Worm (Caenorhabditis elegans) whole organism, midembryonic: ENCODE data around the gene msp-77.

ENCODE experiments used
- T22C8.4 ChIP-seq: fragments of 200-800 bp; sonication (Bioruptor generic); IDR thresholded peaks from 2 replicates; pipeline ENCODE4 v1.3.6; 2022; ENCODE audit warnings: missing genetic modification characterization, missing compliant biosample characterization
- cog-1 ChIP-seq: sonication (generic microtip); optimal IDR thresholded peaks from 2 replicates; lab custom pipeline; 2016; ENCODE audit warnings: missing genetic modification characterization, missing compliant biosample characterization
- flt-1 ChIP-seq: fragments of 200-800 bp; sonication (Bioruptor generic); IDR thresholded peaks from 2 replicates; pipeline ENCODE4 v1.3.6; 2022; ENCODE audit warnings: missing genetic modification characterization, missing compliant biosample characterization
- klf-2 ChIP-seq: fragments of 200-800 bp; sonication (Bioruptor generic); conservative IDR thresholded peaks from 2 replicates; pipeline ENCODE4 v1.3.6; 2022; ENCODE audit warnings: missing genetic modification reagents, missing genetic modification characterization, missing compliant biosample characterization
- med-1 ChIP-seq: sonication (generic microtip); optimal IDR thresholded peaks from 2 replicates; lab custom pipeline; 2017; ENCODE audit warnings: missing genetic modification characterization, mild to moderate bottlenecking, missing compliant biosample characterization, antibody characterized with exemption, missing genetic modification reagents; ENCODE audit not compliant: insufficient read depth
- ref-1 ChIP-seq: fragments of 200-800 bp; sonication (Bioruptor generic); conservative IDR thresholded peaks from 2 replicates; pipeline ENCODE4 v1.3.6; 2022; ENCODE audit warnings: missing genetic modification reagents, missing genetic modification characterization, missing compliant biosample characterization
- tab-1 ChIP-seq: fragments of 200-800 bp; sonication (Bioruptor generic); IDR thresholded peaks from 2 replicates; pipeline ENCODE4 v1.3.6; 2022; ENCODE audit warnings: missing genetic modification characterization, missing compliant biosample characterization
- ztf-23 ChIP-seq: fragments of 200-800 bp; sonication (Bioruptor generic); IDR thresholded peaks from 2 replicates; pipeline ENCODE4 v1.3.6; 2022; ENCODE audit warnings: missing genetic modification reagents, missing genetic modification characterization, missing compliant biosample characterization
- ztf-29 ChIP-seq: fragments of 200-800 bp; sonication (Bioruptor generic); IDR thresholded peaks from 2 replicates; pipeline ENCODE4 v1.3.6; 2022; ENCODE audit warnings: missing genetic modification reagents, missing genetic modification characterization, missing compliant biosample characterization

- TF ChIP-seq T22C8.4 (GFP tag; lab: Robert Waterston, UW), result no peak
- TF ChIP-seq ztf-29, result no peak
- no peak for TF ChIP-seq flt-1 (GFP tag; lab: Robert Waterston, UW)
- no peak for TF ChIP-seq ztf-23
- no peak for TF ChIP-seq cog-1
- TF ChIP-seq med-1, result no peak
- no peak for TF ChIP-seq ref-1 (GFP tag; lab: Robert Waterston, UW)
- TF ChIP-seq tab-1 (GFP tag; lab: Robert Waterston, UW), result no peak
- TF ChIP-seq klf-2 (GFP tag; lab: Robert Waterston, UW), result no peak
Measured at ce11 chrIV:9916224-9916623, 21.8 kb downstream of the msp-77 start, which contains the start of gene bed-3.
